Worm (Caenorhabditis elegans): ENCODE measurements around the gene ugt-18.

ce11 chrV:12818486-12818885 lies 1.6 kb upstream of the ugt-18 start:
- TF ChIP-seq unc-30 (tag; optimal IDR thresholded peaks at IDR 0.05) (no peak), elt-3 (tag; optimal IDR thresholded peaks at IDR 0.05) (no peak), nhr-11 (tag; optimal IDR thresholded peaks at IDR 0.05) (no peak), lir-3 (tag; optimal IDR thresholded peaks at IDR 0.05; ENCODE audit: poor library complexity) (no peak), elt-2 (tag; optimal IDR thresholded peaks at IDR 0.05) (no peak), lin-13 (GFP tag; optimal IDR thresholded peaks at IDR 0.05) (no peak), nhr-76 (tag; optimal IDR thresholded peaks at IDR 0.05) (no peak), mdl-1 (tag; optimal IDR thresholded peaks at IDR 0.05) (no peak), rnt-1 (tag; optimal IDR thresholded peaks at IDR 0.05) (no peak), lsy-2 (tag; optimal IDR thresholded peaks at IDR 0.05) (no peak), unc-98 (GFP tag; IDR thresholded peaks at IDR 0.05) (no peak), egl-27 (tag; optimal IDR thresholded peaks at IDR 0.05) (no peak)

Measured in whole organism, L1 larva.